Fruit fly (Drosophila melanogaster): ENCODE measurements around the gene CG4022.

Gene CG4022

DNA sequence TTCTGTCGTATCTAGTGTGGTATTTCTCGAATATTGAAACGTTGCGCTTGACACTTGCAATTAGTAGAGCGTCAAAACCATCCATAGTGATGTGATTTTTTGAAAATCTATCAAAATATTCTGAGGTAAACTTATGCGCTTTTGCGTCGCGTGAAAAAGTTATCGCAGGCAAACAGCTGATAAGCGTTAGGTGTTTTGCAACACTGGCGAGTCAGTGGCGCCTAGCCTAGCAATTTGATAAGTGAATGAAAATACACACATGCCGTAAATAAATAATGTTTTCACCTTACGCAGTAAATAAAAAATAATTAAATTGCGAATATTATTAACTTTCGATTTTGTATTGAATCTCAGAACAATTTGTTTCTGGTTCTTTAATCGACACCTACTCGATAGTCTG is 24.7 kb upstream of the CG4022 start, which contains the start of gene CG42526 (continued):
- peak; percentile 26 for TF ChIP-seq ems (GFP tag; optimal IDR thresholded peaks at IDR 0.05)
- peak; percentile 34 for TF ChIP-seq CG16863 (GFP tag; optimal IDR thresholded peaks at IDR 0.05)
- no peak for TF ChIP-seq aop (GFP tag; IDR thresholded peaks at IDR 0.05)
- TF ChIP-seq Bgb (GFP tag; IDR thresholded peaks at IDR 0.05; ENCODE audit: partially characterized antibody) = peak; percentile 62; the same call in 1 of the 2 replicates
- TF ChIP-seq crol (GFP tag; IDR thresholded peaks at IDR 0.05) = no peak
- TF ChIP-seq CG7839 (tag; optimal IDR thresholded peaks at IDR 0.05) = no peak
- no peak for TF ChIP-seq Dfd (GFP tag; optimal IDR thresholded peaks at IDR 0.05)
- TF ChIP-seq CG18262 (tag; optimal IDR thresholded peaks at IDR 0.05) = no peak
- peak; percentile 6 for TF ChIP-seq fu2 (GFP tag; optimal IDR thresholded peaks at IDR 0.05)
- no peak for TF ChIP-seq Hr3 (GFP tag; optimal IDR thresholded peaks at IDR 0.05)
- no peak for TF ChIP-seq fru (optimal IDR thresholded peaks at IDR 0.05)
- TF ChIP-seq Fer1 (GFP tag; optimal IDR thresholded peaks at IDR 0.05) = peak; percentile 43
- peak; percentile 93 for TF ChIP-seq CG10267 (tag; optimal IDR thresholded peaks at IDR 0.05)
- TF ChIP-seq Hmr (GFP tag; optimal IDR thresholded peaks at IDR 0.05) = peak; percentile 62
- TF ChIP-seq row (GFP tag; IDR thresholded peaks at IDR 0.05) = peak; percentile 75
- TF ChIP-seq schlank (tag; optimal IDR thresholded peaks at IDR 0.05) = no peak
- peak; percentile 79 for TF ChIP-seq Dp (GFP tag; optimal IDR thresholded peaks at IDR 0.05)
- no peak for TF ChIP-seq h (optimal IDR thresholded peaks at IDR 0.05)
- peak; percentile 34 for TF ChIP-seq Ets97D (GFP tag; optimal IDR thresholded peaks at IDR 0.05)
- TF ChIP-seq CG34224 (GFP tag; IDR thresholded peaks at IDR 0.05; ENCODE audit: partially characterized antibody) = peak; percentile 55; the same call in 2 of the 3 replicates
- TF ChIP-seq HLH4C (GFP tag; IDR thresholded peaks at IDR 0.05; ENCODE audit: partially characterized antibody) = peak; percentile 25; the same call in 1 of the 3 replicates
- peak; percentile 6 for TF ChIP-seq slou (GFP tag; optimal IDR thresholded peaks at IDR 0.05)
- TF ChIP-seq sens-2 (GFP tag; IDR thresholded peaks at IDR 0.05) = 0 out of 2 replicates have a peak, but pooled peaks have one; percentile 38
- TF ChIP-seq CG10565 (GFP tag; optimal IDR thresholded peaks at IDR 0.05) = no peak
- TF ChIP-seq jigr1 (GFP tag; IDR thresholded peaks at IDR 0.05) = no peak
- TF ChIP-seq CG7786 (GFP tag; optimal IDR thresholded peaks at IDR 0.05) = peak; percentile 30
- peak; percentile 7 for TF ChIP-seq CG13123 (GFP tag; optimal IDR thresholded peaks at IDR 0.05)
- TF ChIP-seq fd3F (GFP tag; optimal IDR thresholded peaks at IDR 0.05) = no peak
- no peak for TF ChIP-seq CG32772 (GFP tag; IDR thresholded peaks at IDR 0.05)
- TF ChIP-seq caup (GFP tag; optimal IDR thresholded peaks at IDR 0.05; ENCODE audit: severe bottlenecking) = peak; percentile 39
- no peak for TF ChIP-seq fd96Cb (tag; optimal IDR thresholded peaks at IDR 0.05)
- TF ChIP-seq br (optimal IDR thresholded peaks at IDR 0.05) = no peak
- TF ChIP-seq trem (tag; optimal IDR thresholded peaks at IDR 0.05) = peak; percentile 25
- no peak for TF ChIP-seq hkb (optimal IDR thresholded peaks at IDR 0.05)
- peak; percentile 28; the same call in 1 of the 2 replicates for TF ChIP-seq hkb (GFP tag; IDR thresholded peaks at IDR 0.05)
- no peak for TF ChIP-seq CG3281 (GFP tag; optimal IDR thresholded peaks at IDR 0.05)
- peak; percentile 71 for TF ChIP-seq CG2116 (GFP tag; optimal IDR thresholded peaks at IDR 0.05)
- peak; percentile 83 for TF ChIP-seq CG13287 (GFP tag; IDR thresholded peaks at IDR 0.05; ENCODE audit: partially characterized antibody)
- TF ChIP-seq NC2β (GFP tag; optimal IDR thresholded peaks at IDR 0.05) = peak; percentile 24
- peak; percentile 19 for TF ChIP-seq ewg (GFP tag; optimal IDR thresholded peaks at IDR 0.05)
- no peak for TF ChIP-seq Camta (GFP tag; optimal IDR thresholded peaks at IDR 0.05)
- TF ChIP-seq CG11247 (GFP tag; IDR thresholded peaks at IDR 0.05) = peak; percentile 44; the same call in 1 of the 2 replicates
- TF ChIP-seq Hmx (GFP tag; optimal IDR thresholded peaks at IDR 0.05) = peak; percentile 35
- peak; percentile 9 for TF ChIP-seq CG4617 (GFP tag; optimal IDR thresholded peaks at IDR 0.05; ENCODE audit: borderline replicate concordance)
- peak; percentile 6 to 58 for TF ChIP-seq Pdp1 (GFP tag; optimal IDR thresholded peaks at IDR 0.05)
- TF ChIP-seq CG18011 (GFP tag; optimal IDR thresholded peaks at IDR 0.05) = peak; percentile 20
- peak; percentile 44 for TF ChIP-seq gfzf (GFP tag; optimal IDR thresholded peaks at IDR 0.05)
- TF ChIP-seq Dll (GFP tag; IDR thresholded peaks at IDR 0.05; ENCODE audit: partially characterized antibody) = peak; percentile 68
- TF ChIP-seq CG10321 (GFP tag; IDR thresholded peaks at IDR 0.05) = 0 out of 2 replicates have a peak, but pooled peaks have one; percentile 11
- TF ChIP-seq Sry-δ (GFP tag; optimal IDR thresholded peaks at IDR 0.05) = peak; percentile 82
- peak; percentile 44; the same call in 1 of the 2 replicates for TF ChIP-seq amos (GFP tag; IDR thresholded peaks at IDR 0.05; ENCODE audit: partially characterized antibody)

Data from whole organism, embryonic.